Fruit fly (Drosophila melanogaster): ENCODE data around the gene Raf.

- TF ChIP-seq OdsH (GFP tag; optimal IDR thresholded peaks at IDR 0.05) (no peak), N (GFP tag; optimal IDR thresholded peaks at IDR 0.05) (no peak), pan (optimal IDR thresholded peaks at IDR 0.05) (no peak), brk (GFP tag; optimal IDR thresholded peaks at IDR 0.05) (no peak), psq (GFP tag; optimal IDR thresholded peaks at IDR 0.05) (peak; percentile 12), Dif (GFP tag; optimal IDR thresholded peaks at IDR 0.05; ENCODE audit: partially characterized antibody) (no peak), tai (GFP tag; optimal IDR thresholded peaks at IDR 0.05) (no peak), Sp1 (GFP tag; optimal IDR thresholded peaks at IDR 0.05) (peak; percentile 39), lola (GFP tag; optimal IDR thresholded peaks at IDR 0.05) (no peak), br (GFP tag; optimal IDR thresholded peaks at IDR 0.05) (no peak), usp (GFP tag; optimal IDR thresholded peaks at IDR 0.05) (no peak), Abd-B (GFP tag; optimal IDR thresholded peaks at IDR 0.05) (no peak)
Observed at dm6 chrX:2289134-2289533, 6.1 kb upstream of the Raf start.

Measured in whole organism, wandering third instar larva.